Fruit fly (Drosophila melanogaster): ENCODE measurements around the gene KrT95D.

The KrT95D gene

dm6 chr3R:24051459-24052165, 20.0 kb upstream of the KrT95D start:
- TF ChIP-seq Nf-YC (tag; optimal IDR thresholded peaks at IDR 0.05) (peak; percentile 10), CG9932 (GFP tag; IDR thresholded peaks at IDR 0.05) (peak; percentile 55), E2f2 (GFP tag; IDR thresholded peaks at IDR 0.05) (peak; percentile 42; the same call in 1 of the 2 replicates), CG14014 (GFP tag; IDR thresholded peaks at IDR 0.05) (peak; percentile 30; the same call in 1 of the 2 replicates), bab2 (GFP tag; optimal IDR thresholded peaks at IDR 0.05) (peak; percentile 3), CG6791 (GFP tag; IDR thresholded peaks at IDR 0.05; ENCODE audit: partially characterized antibody) (no peak), Sry-β (GFP tag; optimal IDR thresholded peaks at IDR 0.05) (peak; percentile 83), sim (GFP tag; IDR thresholded peaks at IDR 0.05) (no peak), Dll (GFP tag; IDR thresholded peaks at IDR 0.05; ENCODE audit: partially characterized antibody) (0 out of 4 replicates have a peak, but pooled peaks have one; percentile 26), CG42726 (GFP tag; IDR thresholded peaks at IDR 0.05; ENCODE audit: partially characterized antibody) (peak; percentile 38; the same call in 1 of the 2 replicates), Deaf1 (tag; optimal IDR thresholded peaks at IDR 0.05) (peak; percentile 12), Pdp1 (GFP tag; optimal IDR thresholded peaks at IDR 0.05) (peak in 1 of 2 experiments; percentile 81), Fer1 (GFP tag; optimal IDR thresholded peaks at IDR 0.05) (peak; percentile 63), Mes4 (GFP tag; optimal IDR thresholded peaks at IDR 0.05) (no peak), slbo (GFP tag; IDR thresholded peaks at IDR 0.05) (peak; percentile 53), CG10431 (GFP tag; optimal IDR thresholded peaks at IDR 0.05) (peak; percentile 10), Mrtf (GFP tag; IDR thresholded peaks at IDR 0.05) (0 out of 3 replicates have a peak, but pooled peaks have one; percentile 4), row (GFP tag; IDR thresholded peaks at IDR 0.05) (peak; percentile 75), pzg (GFP tag; optimal IDR thresholded peaks at IDR 0.05) (peak; percentile 25), ken (GFP tag; IDR thresholded peaks at IDR 0.05) (0 out of 3 replicates have a peak, but pooled peaks have one; percentile 22), CG15514 (GFP tag; optimal IDR thresholded peaks at IDR 0.05) (peak; percentile 37), BtbVII (GFP tag; optimal IDR thresholded peaks at IDR 0.05) (peak; percentile 49), CG34422 (GFP tag; IDR thresholded peaks at IDR 0.05) (peak; percentile 40; the same call in 1 of the 3 replicates), ftz-f1 (GFP tag; optimal IDR thresholded peaks at IDR 0.05) (peak; percentile 13), Sin3A (optimal IDR thresholded peaks at IDR 0.05) (no peak), ttk (GFP tag; IDR thresholded peaks at IDR 0.05) (peak; percentile 28; the same call in 1 of the 2 replicates), Doc3 (GFP tag; IDR thresholded peaks at IDR 0.05; ENCODE audit: partially characterized antibody) (no peak), eyg (GFP tag; optimal IDR thresholded peaks at IDR 0.05) (no peak), CG14860 (GFP tag; IDR thresholded peaks at IDR 0.05; ENCODE audit: partially characterized antibody) (no peak), CG31224 (GFP tag; IDR thresholded peaks at IDR 0.05) (no peak), eve (GFP tag; optimal IDR thresholded peaks at IDR 0.05) (no peak), Hr39 (optimal IDR thresholded peaks at IDR 0.05) (no peak), Ets65A (GFP tag) (peak; percentile 54), Spps (tag; optimal IDR thresholded peaks at IDR 0.05) (no peak), abd-A (tag; optimal IDR thresholded peaks at IDR 0.05) (peak; percentile 14), CG13287 (GFP tag; IDR thresholded peaks at IDR 0.05; ENCODE audit: partially characterized antibody) (peak; percentile 31; the same call in 1 of the 2 replicates), dysf (GFP tag; IDR thresholded peaks at IDR 0.05) (peak; percentile 42; the same call in 1 of the 3 replicates), CG4360 (GFP tag; IDR thresholded peaks at IDR 0.05) (0 out of 2 replicates have a peak, but pooled peaks have one; percentile 7), CG13894 (tag; optimal IDR thresholded peaks at IDR 0.05) (peak; percentile 42), HmgD (GFP tag; optimal IDR thresholded peaks at IDR 0.05) (no peak), Tbp (GFP tag; optimal IDR thresholded peaks at IDR 0.05) (no peak), gro (GFP tag; optimal IDR thresholded peaks at IDR 0.05) (peak; percentile 9), CG31365 (tag; optimal IDR thresholded peaks at IDR 0.05) (no peak), nau (GFP tag; optimal IDR thresholded peaks at IDR 0.05) (peak; percentile 7), CG16779 (GFP tag; IDR thresholded peaks at IDR 0.05) (0 out of 2 replicates have a peak, but pooled peaks have one; percentile 25), vvl (GFP tag; IDR thresholded peaks at IDR 0.05) (peak; percentile 29), pan (optimal IDR thresholded peaks at IDR 0.05) (no peak), pan (GFP tag; optimal IDR thresholded peaks at IDR 0.05 in 1 of 2, IDR thresholded peaks at IDR 0.05 in 1 of 2) (peak in 1 of 2 experiments; percentile 41), CG8290 (GFP tag; optimal IDR thresholded peaks at IDR 0.05) (no peak), CG8290 (tag; optimal IDR thresholded peaks at IDR 0.05) (peak in 1 of 2 experiments; percentile 50)

Measured in whole organism, embryonic.